Fruit fly (Drosophila melanogaster) Kc167 (cell line): Measurements from ENCODE around the gene CG31174.

Experiments used
- Myc ChIP-seq: fragments of >200 bp; optimal IDR thresholded peaks from 2 replicates; lab custom pipeline; 2017; ENCODE audit warnings: missing external identifiers
- Sin3A ChIP-seq: fragments of >200 bp; optimal IDR thresholded peaks from 2 replicates; lab custom pipeline; 2018; ENCODE audit warnings: missing external identifiers
- h ChIP-seq: fragments of >200 bp; optimal IDR thresholded peaks from 3 replicates; lab custom pipeline; 2018; ENCODE audit warnings: missing external identifiers
- insv ChIP-seq: fragments of >200 bp; optimal IDR thresholded peaks from 3 replicates; lab custom pipeline; 2018; ENCODE audit warnings: missing external identifiers
- psq ChIP-seq: fragments of >200 bp; optimal IDR thresholded peaks from 2 replicates; lab custom pipeline; 2017; ENCODE audit warnings: missing external identifiers
- ttk ChIP-seq: sonication (Bioruptor generic); optimal IDR thresholded peaks from 2 replicates; lab custom pipeline; 2017; ENCODE audit warnings: missing external identifiers

DNA sequence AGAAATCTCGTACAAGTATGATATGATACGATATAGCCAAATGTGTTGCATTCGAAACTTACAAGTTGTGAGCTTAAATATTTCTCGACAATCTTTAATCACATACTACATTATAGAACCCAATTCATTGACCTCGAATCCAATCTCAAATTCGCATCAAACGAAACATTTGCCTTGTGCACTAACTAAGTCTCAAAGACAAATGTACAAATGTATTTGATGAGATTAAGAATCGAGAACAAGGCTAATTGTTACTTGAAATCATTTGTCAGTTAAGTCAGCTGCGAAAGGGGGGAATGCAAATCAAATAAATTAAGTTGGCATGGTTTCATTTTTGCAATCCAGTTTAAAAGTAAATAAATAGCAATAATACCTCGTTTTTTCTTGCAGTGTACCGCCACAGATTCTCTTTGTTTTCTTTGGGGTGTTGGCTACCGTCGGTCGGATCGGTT, 30.8 kb downstream of the CG31174 start:
- TF ChIP-seq insv (lab: Kevin White, UChicago) (no peak), ttk (lab: Kevin White, UChicago) (no peak), psq (lab: Kevin White, UChicago) (no peak), Sin3A (lab: Kevin White, UChicago) (no peak), h (lab: Kevin White, UChicago) (no peak), Myc (lab: Kevin White, UChicago) (no peak)
